Worm (Caenorhabditis elegans) whole organism, L4 larva: ENCODE data around the gene F41G3.18.

Source experiments
- D1046.2 ChIP-seq: fragments of 200-800 bp; sonication (Bioruptor generic); IDR thresholded peaks from 2 replicates; pipeline ENCODE4 v1.3.6; 2022; ENCODE audit warnings: missing genetic modification characterization, missing compliant biosample characterization
- F10B5.3 ChIP-seq: sonication (generic microtip); optimal IDR thresholded peaks from 2 replicates; lab custom pipeline; 2016; ENCODE audit warnings: mild to moderate bottlenecking, missing genetic modification characterization, missing compliant biosample characterization
- F26F4.8 ChIP-seq: fragments of 200-800 bp; sonication (Bioruptor generic); conservative IDR thresholded peaks from 2 replicates; pipeline ENCODE4 v1.3.6; 2022; ENCODE audit warnings: missing genetic modification characterization, missing compliant biosample characterization
- F49E8.2 ChIP-seq: sonication (generic microtip); optimal IDR thresholded peaks from 2 replicates; lab custom pipeline; 2016; ENCODE audit warnings: missing compliant biosample characterization, mild to moderate bottlenecking, missing genetic modification characterization, borderline replicate concordance
- T20F7.1 ChIP-seq: fragments of 200-800 bp; sonication (Bioruptor generic); optimal IDR thresholded peaks from 2 replicates; lab custom pipeline; 2018; ENCODE audit warnings: mild to moderate bottlenecking, missing genetic modification characterization, missing compliant biosample characterization
- T26A8.4 ChIP-seq: fragments of 200-800 bp; sonication (Bioruptor generic); IDR thresholded peaks from 2 replicates; pipeline ENCODE4 v1.3.6; 2022; ENCODE audit warnings: missing genetic modification characterization, missing compliant biosample characterization
- ZK337.2 ChIP-seq: fragments of 200-800 bp; sonication (Bioruptor generic); IDR thresholded peaks from 2 replicates; pipeline ENCODE4 v1.3.6; 2022; ENCODE audit warnings: missing genetic modification reagents, missing genetic modification characterization, missing compliant biosample characterization
- aly-2 ChIP-seq: sonication (generic microtip); optimal IDR thresholded peaks from 2 replicates; lab custom pipeline; 2018; ENCODE audit warnings: missing biosample characterization, missing genetic modification characterization
- ceh-20 ChIP-seq: fragments of 200-800 bp; sonication (Bioruptor generic); IDR thresholded peaks from 2 replicates; pipeline ENCODE4 v1.3.6; 2022; ENCODE audit warnings: missing genetic modification reagents, missing genetic modification characterization, missing compliant biosample characterization
- ceh-82 ChIP-seq: sonication (generic microtip); optimal IDR thresholded peaks from 2 replicates; lab custom pipeline; 2017; ENCODE audit warnings: missing biosample characterization, missing genetic modification characterization
- ces-1 ChIP-seq: fragments of 150-350 bp; sonication (generic microtip); optimal IDR thresholded peaks from 4 replicates; lab custom pipeline; 2014; ENCODE audit warnings: missing biosample characterization, missing genetic modification reagents, missing genetic modification characterization
- daf-19 ChIP-seq: fragments of 200-800 bp; sonication (Bioruptor generic); conservative IDR thresholded peaks from 2 replicates; pipeline ENCODE4 v1.3.6; 2022; ENCODE audit warnings: missing genetic modification characterization, missing compliant biosample characterization
- dmd-9 ChIP-seq: fragments of 200-800 bp; sonication (Bioruptor generic); IDR thresholded peaks from 2 replicates; pipeline ENCODE4 v1.3.6; 2022; ENCODE audit warnings: missing genetic modification reagents, missing genetic modification characterization, missing compliant biosample characterization
- dpl-1 ChIP-seq: fragments of 150-350 bp; optimal IDR thresholded peaks from 2 replicates; lab custom pipeline; 2014; ENCODE audit warnings: missing biosample characterization, missing genetic modification reagents, missing genetic modification characterization
- fkh-10 ChIP-seq: fragments of 150-350 bp; optimal IDR thresholded peaks from 2 replicates; lab custom pipeline; 2014; ENCODE audit warnings: missing biosample characterization, missing genetic modification reagents, missing genetic modification characterization
- hif-1 ChIP-seq, 2 experiments: sonication (generic microtip); optimal IDR thresholded peaks; 2 replicates each; lab custom pipeline; 2016 to 2017; ENCODE audit warnings: missing compliant biosample characterization in 2 of 2, missing genetic modification characterization in 2 of 2, missing genetic modification reagents in 2 of 2, missing genotype in 2 of 2, mild to moderate bottlenecking in 1 of 2
- hlh-11 ChIP-seq: fragments of 200-800 bp; sonication (Bioruptor generic); optimal IDR thresholded peaks from 2 replicates; lab custom pipeline; 2018; ENCODE audit warnings: mild to moderate bottlenecking, missing genetic modification characterization, missing compliant biosample characterization
- hmg-1.1 ChIP-seq: fragments of 200-800 bp; sonication (Bioruptor generic); IDR thresholded peaks from 2 replicates; pipeline ENCODE4 v1.3.6; 2022; ENCODE audit warnings: missing genetic modification reagents, missing genetic modification characterization, missing compliant biosample characterization
- lin-1 ChIP-seq: fragments of 200-800 bp; sonication (Bioruptor generic); IDR thresholded peaks from 2 replicates; pipeline ENCODE4 v1.3.6; 2022; ENCODE audit warnings: missing genetic modification reagents, missing genetic modification characterization, missing compliant biosample characterization
- lin-13 ChIP-seq: fragments of 150-350 bp; optimal IDR thresholded peaks from 2 replicates; lab custom pipeline; 2014; ENCODE audit warnings: missing biosample characterization, missing genetic modification reagents, missing genetic modification characterization
- lin-38 ChIP-seq: fragments of 200-800 bp; sonication (Bioruptor generic); IDR thresholded peaks from 2 replicates; pipeline ENCODE4 v1.3.6; 2022; ENCODE audit warnings: missing genetic modification reagents, missing genetic modification characterization, missing compliant biosample characterization
- lsy-2 ChIP-seq, 2 experiments: fragments of 150-350 bp in 1 of 2; sonication (generic microtip) in 1 of 2; optimal IDR thresholded peaks; 2 replicates each; lab custom pipeline; 2014 to 2017; ENCODE audit warnings: missing biosample characterization in 2 of 2, missing genetic modification characterization in 2 of 2
- madf-9 ChIP-seq: fragments of 200-800 bp; sonication (Bioruptor generic); conservative IDR thresholded peaks from 2 replicates; pipeline ENCODE4 v1.3.6; 2022; ENCODE audit warnings: missing genetic modification reagents, missing genetic modification characterization, missing compliant biosample characterization
- mes-2 ChIP-seq: sonication (generic microtip); optimal IDR thresholded peaks from 2 replicates; lab custom pipeline; 2016; ENCODE audit warnings: missing genotype, mild to moderate bottlenecking, missing genetic modification characterization, missing compliant biosample characterization; ENCODE audit not compliant: poor library complexity, severe bottlenecking
- mxl-3 ChIP-seq: fragments of 200-800 bp; sonication (Bioruptor generic); optimal IDR thresholded peaks from 2 replicates; lab custom pipeline; 2018; ENCODE audit warnings: mild to moderate bottlenecking, missing genetic modification characterization, missing compliant biosample characterization
- nhr-10 ChIP-seq: fragments of 150-350 bp; optimal IDR thresholded peaks from 2 replicates; lab custom pipeline; 2014; ENCODE audit warnings: missing biosample characterization, missing genetic modification characterization
- nhr-102 ChIP-seq: sonication (generic microtip); optimal IDR thresholded peaks from 2 replicates; lab custom pipeline; 2016; ENCODE audit warnings: mild to moderate bottlenecking, missing genetic modification characterization, moderate library complexity, missing compliant biosample characterization
- nhr-28 ChIP-seq: fragments of 150-350 bp; optimal IDR thresholded peaks from 2 replicates; lab custom pipeline; 2014; ENCODE audit warnings: missing biosample characterization, missing genetic modification characterization
- nhr-76 ChIP-seq: fragments of 150-350 bp; optimal IDR thresholded peaks from 2 replicates; lab custom pipeline; 2014; ENCODE audit warnings: missing biosample characterization, missing genetic modification characterization
- nhr-77 ChIP-seq: fragments of 150-350 bp; optimal IDR thresholded peaks from 2 replicates; lab custom pipeline; 2014; ENCODE audit warnings: missing biosample characterization, missing genetic modification characterization
- pha-4 ChIP-seq, 2 experiments: fragments of 150-350 bp in 1 of 2; fragments of 200-800 bp in 1 of 2; sonication (Bioruptor generic) in 1 of 2; IDR thresholded peaks in 1 of 2; optimal IDR thresholded peaks in 1 of 2; 2 replicates each; pipeline versions ENCODE4 v1.3.6 to Lab custom; 2014 to 2022; ENCODE audit warnings: missing genetic modification characterization in 2 of 2, missing genetic modification reagents in 2 of 2, missing biosample characterization in 1 of 2, missing compliant biosample characterization in 1 of 2
- rbr-2 ChIP-seq: sonication (generic microtip); optimal IDR thresholded peaks from 2 replicates; lab custom pipeline; 2016; ENCODE audit warnings: missing genotype, missing genetic modification characterization, missing compliant biosample characterization
- sdz-12 ChIP-seq: fragments of 200-800 bp; sonication (Bioruptor generic); optimal IDR thresholded peaks from 2 replicates; lab custom pipeline; 2018; ENCODE audit warnings: mild to moderate bottlenecking, missing genetic modification characterization, missing compliant biosample characterization
- spr-1 ChIP-seq: sonication (generic microtip); optimal IDR thresholded peaks from 2 replicates; lab custom pipeline; 2016; ENCODE audit warnings: mild to moderate bottlenecking, missing genetic modification characterization, missing compliant biosample characterization
- spr-3 ChIP-seq: fragments of 200-800 bp; sonication (Bioruptor generic); optimal IDR thresholded peaks from 2 replicates; lab custom pipeline; 2018; ENCODE audit warnings: mild to moderate bottlenecking, missing genetic modification characterization, missing compliant biosample characterization
- unc-130 ChIP-seq: sonication (generic microtip); optimal IDR thresholded peaks from 2 replicates; lab custom pipeline; 2016; ENCODE audit warnings: missing genetic modification reagents, missing genetic modification characterization, missing compliant biosample characterization
- unc-62 ChIP-seq, 3 experiments: fragments of 150-350 bp in 1 of 3; sonication (generic microtip); optimal IDR thresholded peaks in 2 of 3; peaks in 1 of 3; 1 replicate in 1 of 3; 2 replicates in 2 of 3; lab custom pipeline; 2014 to 2017; ENCODE audit warnings: missing biosample characterization in 3 of 3, missing genetic modification characterization in 3 of 3, missing genetic modification reagents in 3 of 3, missing genotype in 1 of 3
- vab-7 ChIP-seq: fragments of 200-800 bp; sonication (Bioruptor generic); IDR thresholded peaks from 2 replicates; pipeline ENCODE4 v1.3.6; 2022; ENCODE audit warnings: missing genetic modification reagents, missing genetic modification characterization, missing compliant biosample characterization
- zip-11 ChIP-seq: fragments of 200-800 bp; sonication (Bioruptor generic); IDR thresholded peaks from 2 replicates; pipeline ENCODE4 v1.3.6; 2022; ENCODE audit warnings: missing genetic modification characterization, missing compliant biosample characterization

The F41G3.18 gene

DNA sequence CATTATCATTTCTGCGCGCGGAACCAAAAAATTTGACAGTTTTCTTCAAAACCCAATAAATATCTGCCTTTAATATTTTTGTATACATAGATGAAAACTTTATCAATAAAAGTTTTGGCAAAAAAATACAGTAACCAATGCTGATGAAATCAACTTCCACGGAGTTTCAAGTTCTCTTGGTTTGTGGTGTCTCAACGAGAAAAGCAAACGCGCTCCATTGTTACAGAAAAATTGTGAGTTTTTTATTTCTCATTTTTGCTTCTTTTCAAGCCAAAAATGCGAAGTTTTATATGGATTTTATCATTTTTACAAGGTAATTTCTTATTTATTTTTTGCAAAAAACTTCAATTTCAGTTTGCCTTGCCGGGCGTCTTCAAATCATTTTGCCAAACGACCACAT, 33.4 kb upstream of the F41G3.18 start, which contains the start of gene T14B4.3 (continued):
- TF ChIP-seq lin-1 (GFP tag; lab: Robert Waterston, UW) (no peak), F10B5.3 (no peak), T20F7.1 (GFP tag; lab: Kevin White, UChicago) (peak; percentile 74), nhr-77 (peak; percentile 77), daf-19 (GFP tag; lab: Robert Waterston, UW) (no peak), pha-4 (GFP tag; IDR thresholded peaks at IDR 0.05; lab: Robert Waterston, UW) (no peak), pha-4 (tag; optimal IDR thresholded peaks at IDR 0.05; lab: Kevin White, UChicago) (peak; percentile 51), nhr-10 (tag; lab: Kevin White, UChicago) (no peak)

DNA sequence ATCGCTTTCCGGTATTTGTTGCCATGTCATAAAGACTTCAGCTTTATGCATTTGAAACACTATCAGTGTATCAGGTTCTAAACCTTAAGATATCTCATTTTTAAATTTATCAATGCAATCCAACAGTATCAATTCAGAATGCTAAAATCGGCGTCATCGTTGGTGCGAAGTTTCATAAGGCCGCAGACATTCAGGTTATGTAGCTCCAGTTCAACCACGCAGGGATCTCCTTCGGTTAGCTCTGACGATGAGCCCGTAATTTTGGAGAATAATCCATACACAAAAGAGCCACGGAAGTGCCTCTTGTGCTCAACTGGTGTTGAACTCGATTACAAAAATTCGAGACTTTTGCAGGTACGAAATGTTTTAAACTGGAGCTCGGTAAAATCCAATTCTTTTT, 32.0 kb upstream of the F41G3.18 start, which contains the start of gene mrps-18.C:
Gene mrps-18.C (plus strand): TSS at position 138 of the 400 bp plus-strand sequence.
- no peak for TF ChIP-seq ceh-82
- peak; percentile 53 for TF ChIP-seq lin-38

DNA sequence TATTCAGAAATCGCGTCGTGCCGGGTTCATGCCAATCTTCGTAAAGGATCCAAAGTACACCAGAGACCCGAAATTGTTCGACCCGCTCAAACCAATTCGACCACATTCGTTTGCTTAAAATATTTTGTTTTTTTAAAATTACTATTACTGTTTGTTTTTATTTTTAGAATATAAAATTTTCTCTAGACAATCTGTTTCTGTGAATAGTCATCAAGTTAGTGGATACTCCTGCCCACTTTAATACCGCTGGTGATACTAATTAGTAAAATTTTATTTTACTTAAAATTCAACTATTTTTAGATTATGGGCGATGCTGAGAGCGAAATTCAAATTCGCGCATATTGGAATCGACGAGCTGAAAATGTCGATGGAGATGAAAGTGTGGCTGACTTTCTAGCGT, 31.5 kb upstream of the F41G3.18 start, which contains the start of gene T14B4.1:
Gene T14B4.1 (plus strand): TSS at position 301 of the 400 bp plus-strand sequence.
- TF ChIP-seq unc-130 (GFP tag; lab: Kevin White, UChicago) (no peak), ces-1 (no peak), zip-11 (GFP tag; lab: Robert Waterston, UW) (no peak), F49E8.2 (tag; lab: Kevin White, UChicago) (no peak), lin-13 (GFP tag; lab: Kevin White, UChicago) (no peak), spr-1 (tag; lab: Kevin White, UChicago) (no peak), spr-3 (GFP tag; lab: Kevin White, UChicago) (no peak), T26A8.4 (no peak), nhr-102 (tag; lab: Kevin White, UChicago) (no peak), D1046.2 (no peak)
- TF ChIP-seq, all 104 proteins: peak for 0

DNA sequence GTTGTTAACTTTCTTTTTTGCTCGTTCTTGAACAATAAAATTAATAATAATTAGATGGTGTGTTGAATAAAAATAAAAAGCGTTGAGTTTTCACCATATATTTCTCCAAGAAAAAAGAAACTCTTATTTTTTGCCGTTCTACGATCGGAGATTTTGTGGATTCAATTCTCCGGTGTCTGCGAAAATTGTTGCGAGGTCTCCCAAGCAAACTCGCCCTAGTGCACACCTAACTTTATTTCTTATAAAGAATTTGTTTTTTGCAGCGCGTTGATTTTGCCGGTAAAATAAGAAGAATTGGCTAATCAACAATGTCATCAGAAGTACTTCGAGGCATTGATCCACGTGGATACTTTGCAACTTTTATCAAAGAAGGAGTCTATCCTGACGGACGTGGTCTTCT, 26.7 kb upstream of the F41G3.18 start, which contains the start of gene exos-8:
Gene exos-8 (plus strand): TSS at position 264 of the 400 bp plus-strand sequence.
- TF ChIP-seq ceh-82 (no peak), rbr-2 (tag; lab: Kevin White, UChicago) (peak; percentile 65), dmd-9 (GFP tag; lab: Robert Waterston, UW) (peak; percentile 51; the same call in 1 of the 2 replicates), nhr-76 (tag; lab: Kevin White, UChicago) (no peak), nhr-28 (peak; percentile 66), unc-130 (GFP tag; lab: Kevin White, UChicago) (peak; percentile 95), mxl-3 (GFP tag; lab: Kevin White, UChicago) (peak; percentile 59), sdz-12 (no peak), hmg-1.1 (GFP tag; lab: Robert Waterston, UW) (peak; percentile 58; the same call in 1 of the 2 replicates), ZK337.2 (peak; percentile 65; the same call in 1 of the 2 replicates), mes-2 (tag; lab: Kevin White, UChicago) (peak; percentile 96), lsy-2 (tag; optimal IDR thresholded peaks at IDR 0.05; lab: Kevin White, UChicago) (peak in 1 of 2 experiments; percentile 85), T20F7.1 (GFP tag; lab: Kevin White, UChicago) (peak; percentile 77), hif-1 (tag; optimal IDR thresholded peaks at IDR 0.05; lab: Kevin White, UChicago) (peak in 1 of 2 experiments; percentile 78), hlh-11 (peak; percentile 21), dpl-1 (GFP tag; lab: Kevin White, UChicago) (peak; percentile 55), ceh-20 (GFP tag; lab: Robert Waterston, UW) (no peak), unc-62 (GFP tag; optimal IDR thresholded peaks at IDR 0.05 in 1 of 2; lab: Kevin White, UChicago) (peak in 1 of 2 experiments; percentile 32), unc-62 (tag; optimal IDR thresholded peaks at IDR 0.05; lab: Kevin White, UChicago) (no peak), lin-38 (peak; percentile 96), F26F4.8 (GFP tag; lab: Robert Waterston, UW) (no peak), vab-7 (0 out of 2 replicates have a peak, but pooled peaks have one; percentile 28), madf-9 (no peak; the same call in 1 of the 2 replicates), F10B5.3 (no peak), aly-2 (tag; lab: Kevin White, UChicago) (no peak), fkh-10 (no peak), nhr-77 (peak; percentile 80), lin-13 (GFP tag; lab: Kevin White, UChicago) (peak; percentile 33)
- TF ChIP-seq, all 104 proteins: peak for 18
